Fruit fly (Drosophila melanogaster): Measurements from ENCODE around the gene CG33281.

The CG33281 gene

dm6 chr2L:3369822-3370221 lies 45.8 kb downstream of the CG33281 start:
- no peak for TF ChIP-seq cyc (GFP tag; optimal IDR thresholded peaks at IDR 0.05)
- TF ChIP-seq svp (GFP tag): peak; percentile 97
- TF ChIP-seq dsx (GFP tag; optimal IDR thresholded peaks at IDR 0.05; ENCODE audit: poor library complexity, severe bottlenecking): no peak

- TF ChIP-seq CG6276 (GFP tag; optimal IDR thresholded peaks at IDR 0.05) (no peak), CG11902 (GFP tag; optimal IDR thresholded peaks at IDR 0.05) (no peak), topi (GFP tag; optimal IDR thresholded peaks at IDR 0.05) (no peak), Hr38 (GFP tag; optimal IDR thresholded peaks at IDR 0.05) (no peak), net (GFP tag; optimal IDR thresholded peaks at IDR 0.05) (no peak), svp (GFP tag) (no peak), Eip93F (GFP tag; optimal IDR thresholded peaks at IDR 0.05) (no peak), CG3919 (GFP tag; optimal IDR thresholded peaks at IDR 0.05) (no peak), CG11294 (GFP tag; IDR thresholded peaks at IDR 0.05) (no peak), CG10631 (GFP tag; optimal IDR thresholded peaks at IDR 0.05) (no peak), CG7368 (GFP tag; optimal IDR thresholded peaks at IDR 0.05) (no peak), CG6163 (GFP tag; IDR thresholded peaks at IDR 0.05) (no peak), Ets21C (GFP tag; optimal IDR thresholded peaks at IDR 0.05) (no peak)
Observed at dm6 chr2L:3370920-3371319, 46.9 kb downstream of the CG33281 start.

- TF ChIP-seq CG32006 (GFP tag; optimal IDR thresholded peaks at IDR 0.05): peak; percentile 78
- TF ChIP-seq fd85E (GFP tag; optimal IDR thresholded peaks at IDR 0.05): no peak
- peak; percentile 0 for TF ChIP-seq Eip75B (GFP tag; optimal IDR thresholded peaks at IDR 0.05)
- TF ChIP-seq lz (GFP tag; optimal IDR thresholded peaks at IDR 0.05): no peak
- TF ChIP-seq Hr4 (GFP tag; optimal IDR thresholded peaks at IDR 0.05): peak; percentile 43
- peak; percentile 12 for TF ChIP-seq fd59A (GFP tag; optimal IDR thresholded peaks at IDR 0.05)
- peak; percentile 32 for TF ChIP-seq CG4318 (GFP tag; optimal IDR thresholded peaks at IDR 0.05)
- TF ChIP-seq ss (GFP tag; optimal IDR thresholded peaks at IDR 0.05): no peak
- TF ChIP-seq CG8119 (GFP tag; IDR thresholded peaks at IDR 0.05): peak; percentile 60; the same call in 1 of the 3 replicates
- TF ChIP-seq Ets21C (GFP tag; optimal IDR thresholded peaks at IDR 0.05): no peak
- TF ChIP-seq pdm3 (GFP tag; optimal IDR thresholded peaks at IDR 0.05): no peak
- TF ChIP-seq CG10631 (GFP tag; optimal IDR thresholded peaks at IDR 0.05): no peak
- TF ChIP-seq CG8632 (GFP tag; optimal IDR thresholded peaks at IDR 0.05): no peak
- peak; percentile 29 for TF ChIP-seq CG10669 (GFP tag; optimal IDR thresholded peaks at IDR 0.05)
- peak; percentile 68 for TF ChIP-seq Gug (GFP tag; IDR thresholded peaks at IDR 0.05)
- TF ChIP-seq svp (GFP tag): peak; percentile 19
- no peak for TF ChIP-seq CG34406 (GFP tag; optimal IDR thresholded peaks at IDR 0.05)
- peak; percentile 24 for TF ChIP-seq CG16779 (tag; optimal IDR thresholded peaks at IDR 0.05)
- TF ChIP-seq spab (GFP tag; optimal IDR thresholded peaks at IDR 0.05): no peak
- peak; percentile 59 for TF ChIP-seq CG15336 (GFP tag; IDR thresholded peaks at IDR 0.05)
- peak; percentile 20 for TF ChIP-seq Ets96B (tag; optimal IDR thresholded peaks at IDR 0.05)
- peak; percentile 38 for TF ChIP-seq Eip78C (GFP tag)
- TF ChIP-seq OdsH (GFP tag; optimal IDR thresholded peaks at IDR 0.05): no peak
- TF ChIP-seq CG6276 (GFP tag; optimal IDR thresholded peaks at IDR 0.05): peak; percentile 37
- TF ChIP-seq CG6163 (GFP tag; IDR thresholded peaks at IDR 0.05): peak; percentile 62
- peak; percentile 51 for TF ChIP-seq dac (GFP tag; optimal IDR thresholded peaks at IDR 0.05)
- no peak for TF ChIP-seq Eip93F (GFP tag; optimal IDR thresholded peaks at IDR 0.05)
- TF ChIP-seq CG8319 (GFP tag; optimal IDR thresholded peaks at IDR 0.05): no peak
- TF ChIP-seq Sox102F (GFP tag; optimal IDR thresholded peaks at IDR 0.05): no peak
- TF ChIP-seq CG31627 (GFP tag; optimal IDR thresholded peaks at IDR 0.05): no peak
- no peak for TF ChIP-seq cyc (GFP tag; optimal IDR thresholded peaks at IDR 0.05)
- TF ChIP-seq CG1621 (tag; optimal IDR thresholded peaks at IDR 0.05): no peak
- TF ChIP-seq CG6854 (GFP tag; optimal IDR thresholded peaks at IDR 0.05): no peak
- TF ChIP-seq CG11294 (GFP tag; IDR thresholded peaks at IDR 0.05): peak; percentile 53; the same call in 1 of the 2 replicates
Observed at dm6 chr2L:3371340-3371739, 47.3 kb downstream of the CG33281 start.
